Fruit fly (Drosophila melanogaster) whole organism, prepupa: Measurements from ENCODE around the gene CG9592.

Source experiments
- Blimp-1 ChIP-seq: fragments of 200-800 bp; sonication (Bioruptor generic); optimal IDR thresholded peaks from 3 replicates; lab custom pipeline; 2017; ENCODE audit warnings: missing biosample characterization, missing genetic modification characterization, mild to moderate bottlenecking, moderate library complexity, missing genetic modification reagents
- CG10631 ChIP-seq: fragments of 200-800 bp; sonication (Bioruptor generic); optimal IDR thresholded peaks from 2 replicates; lab custom pipeline; 2016; ENCODE audit warnings: missing biosample characterization, missing genetic modification characterization
- CG10669 ChIP-seq: fragments of 200-800 bp; sonication (Bioruptor generic); optimal IDR thresholded peaks from 3 replicates; lab custom pipeline; 2018; ENCODE audit warnings: missing biosample characterization, mild to moderate bottlenecking, missing genetic modification characterization, moderate library complexity
- CG11902 ChIP-seq: fragments of 200-800 bp; sonication (Bioruptor generic); optimal IDR thresholded peaks from 3 replicates; lab custom pipeline; 2016; ENCODE audit warnings: missing biosample characterization, missing genetic modification characterization
- CG15336 ChIP-seq: fragments of 200-800 bp; sonication (Bioruptor generic); IDR thresholded peaks from 2 replicates; pipeline ENCODE4 v1.3.6; 2022; ENCODE audit warnings: missing biosample characterization, missing genetic modification characterization
- CG1621 ChIP-seq: fragments of 200-800 bp; sonication (Bioruptor generic); optimal IDR thresholded peaks from 3 replicates; lab custom pipeline; 2018; ENCODE audit warnings: missing biosample characterization, mild to moderate bottlenecking, missing genetic modification characterization
- CG16779 ChIP-seq: fragments of 200-800 bp; sonication (Bioruptor generic); optimal IDR thresholded peaks from 3 replicates; lab custom pipeline; 2017; ENCODE audit warnings: missing biosample characterization, mild to moderate bottlenecking, missing genetic modification characterization
- CG3032 ChIP-seq: fragments of 200-800 bp; optimal IDR thresholded peaks from 2 replicates; lab custom pipeline; 2019; ENCODE audit warnings: missing biosample characterization, mild to moderate bottlenecking, missing genetic modification characterization, moderate library complexity
- CG32006 ChIP-seq: fragments of 200-800 bp; sonication (Bioruptor generic); optimal IDR thresholded peaks from 3 replicates; lab custom pipeline; 2017; ENCODE audit warnings: missing biosample characterization, mild to moderate bottlenecking, missing genetic modification characterization
- CG34406 ChIP-seq: fragments of 200-800 bp; sonication (Bioruptor generic); optimal IDR thresholded peaks from 3 replicates; lab custom pipeline; 2016; ENCODE audit warnings: missing biosample characterization, missing genetic modification characterization
- CG3919 ChIP-seq: fragments of 200-800 bp; sonication (Bioruptor generic); optimal IDR thresholded peaks from 3 replicates; lab custom pipeline; 2016; ENCODE audit warnings: missing biosample characterization, missing genetic modification characterization
- CG4318 ChIP-seq: fragments of 200-800 bp; sonication (Bioruptor generic); optimal IDR thresholded peaks from 3 replicates; lab custom pipeline; 2017; ENCODE audit warnings: missing biosample characterization, mild to moderate bottlenecking, missing genetic modification characterization
- CG6163 ChIP-seq: fragments of 200-800 bp; sonication (Bioruptor generic); IDR thresholded peaks from 3 replicates; pipeline ENCODE4 v1.3.6; 2022; ENCODE audit warnings: missing biosample characterization, missing genetic modification characterization
- CG6792 ChIP-seq: fragments of 200-800 bp; sonication (Bioruptor generic); optimal IDR thresholded peaks from 3 replicates; lab custom pipeline; 2016; ENCODE audit warnings: missing biosample characterization, missing genetic modification characterization
- CG6854 ChIP-seq: fragments of 200-800 bp; sonication (Bioruptor generic); optimal IDR thresholded peaks from 2 replicates; lab custom pipeline; 2017; ENCODE audit warnings: missing biosample characterization, mild to moderate bottlenecking, missing genetic modification characterization
- CG7368 ChIP-seq: fragments of 200-800 bp; sonication (Bioruptor generic); optimal IDR thresholded peaks from 3 replicates; lab custom pipeline; 2016; ENCODE audit warnings: missing biosample characterization, missing genetic modification characterization
- CG8119 ChIP-seq: fragments of 200-800 bp; sonication (Bioruptor generic); IDR thresholded peaks from 3 replicates; pipeline ENCODE4 v1.3.6; 2022; ENCODE audit warnings: missing biosample characterization, missing genetic modification characterization
- CG9139 ChIP-seq: fragments of 200-800 bp; sonication (Bioruptor generic); optimal IDR thresholded peaks from 3 replicates; lab custom pipeline; 2017; ENCODE audit warnings: missing biosample characterization, mild to moderate bottlenecking, missing genetic modification characterization
- Eip75B ChIP-seq: fragments of 200-800 bp; sonication (Bioruptor generic); optimal IDR thresholded peaks from 3 replicates; lab custom pipeline; 2016; ENCODE audit warnings: missing biosample characterization, missing genetic modification characterization
- Eip78C ChIP-seq: fragments of 200-800 bp; sonication (Bioruptor generic); peaks from one replicate; lab custom pipeline; 2016; ENCODE audit warnings: missing biosample characterization, missing genetic modification characterization
- Eip93F ChIP-seq: fragments of 200-800 bp; sonication (Bioruptor generic); optimal IDR thresholded peaks from 2 replicates; lab custom pipeline; 2016; ENCODE audit warnings: missing biosample characterization, mild to moderate bottlenecking, missing genetic modification characterization
- Ets96B ChIP-seq: fragments of 200-800 bp; optimal IDR thresholded peaks from 2 replicates; lab custom pipeline; 2019; ENCODE audit warnings: missing biosample characterization, mild to moderate bottlenecking, missing genetic modification characterization, moderate library complexity
- Gug ChIP-seq: fragments of 200-800 bp; sonication (Bioruptor generic); IDR thresholded peaks from 2 replicates; pipeline ENCODE4 v1.3.6; 2022; ENCODE audit warnings: missing biosample characterization, missing genetic modification characterization
- Hr38 ChIP-seq: sonication (Bioruptor generic); optimal IDR thresholded peaks from 2 replicates; lab custom pipeline; 2016; ENCODE audit warnings: missing biosample characterization, missing genetic modification characterization
- Hr4 ChIP-seq: fragments of 200-800 bp; sonication (Bioruptor generic); optimal IDR thresholded peaks from 3 replicates; lab custom pipeline; 2016; ENCODE audit warnings: missing biosample characterization, missing genetic modification characterization
- Lpt ChIP-seq: fragments of 200-800 bp; sonication (Bioruptor generic); optimal IDR thresholded peaks from 3 replicates; lab custom pipeline; 2016; ENCODE audit warnings: missing biosample characterization, missing genetic modification characterization
- Met ChIP-seq: fragments of 200-800 bp; sonication (Bioruptor generic); optimal IDR thresholded peaks from 3 replicates; lab custom pipeline; 2016; ENCODE audit warnings: missing biosample characterization, missing genetic modification characterization
- OdsH ChIP-seq: fragments of 200-800 bp; sonication (Bioruptor generic); optimal IDR thresholded peaks from 3 replicates; lab custom pipeline; 2016; ENCODE audit warnings: missing biosample characterization, missing genetic modification characterization
- Smox ChIP-seq: fragments of 200-800 bp; sonication (Bioruptor generic); optimal IDR thresholded peaks from 3 replicates; lab custom pipeline; 2016; ENCODE audit warnings: missing biosample characterization, missing genetic modification characterization
- Sox102F ChIP-seq: fragments of 200-800 bp; sonication (Bioruptor generic); optimal IDR thresholded peaks from 2 replicates; lab custom pipeline; 2016; ENCODE audit warnings: missing biosample characterization, mild to moderate bottlenecking, missing genetic modification characterization
- achi ChIP-seq: fragments of 200-800 bp; sonication (Bioruptor generic); optimal IDR thresholded peaks from 3 replicates; lab custom pipeline; 2016; ENCODE audit warnings: missing biosample characterization, missing genetic modification characterization
- acj6 ChIP-seq: fragments of 200-800 bp; sonication (Bioruptor generic); optimal IDR thresholded peaks from 3 replicates; lab custom pipeline; 2016; ENCODE audit warnings: missing biosample characterization, missing genetic modification characterization
- cyc ChIP-seq: fragments of 200-800 bp; sonication (Bioruptor generic); optimal IDR thresholded peaks from 3 replicates; lab custom pipeline; 2016; ENCODE audit warnings: missing biosample characterization, missing genetic modification characterization
- dac ChIP-seq: fragments of 200-800 bp; sonication (Bioruptor generic); optimal IDR thresholded peaks from 2 replicates; lab custom pipeline; 2017; ENCODE audit warnings: missing biosample characterization, mild to moderate bottlenecking, missing genetic modification characterization
- eg ChIP-seq: fragments of 200-800 bp; sonication (Bioruptor generic); IDR thresholded peaks from 3 replicates; pipeline ENCODE4 v1.3.6; 2022; ENCODE audit warnings: missing biosample characterization, missing genetic modification characterization
- esn ChIP-seq: fragments of 200-800 bp; sonication (Bioruptor generic); optimal IDR thresholded peaks from 2 replicates; lab custom pipeline; 2016; ENCODE audit warnings: missing biosample characterization, mild to moderate bottlenecking, missing genetic modification characterization, moderate library complexity
- fd59A ChIP-seq: fragments of 200-800 bp; sonication (Bioruptor generic); optimal IDR thresholded peaks from 2 replicates; lab custom pipeline; 2017; ENCODE audit warnings: missing biosample characterization, mild to moderate bottlenecking, missing genetic modification characterization, missing genetic modification reagents
- fd85E ChIP-seq: fragments of 200-800 bp; sonication (Bioruptor generic); optimal IDR thresholded peaks from 3 replicates; lab custom pipeline; 2016; ENCODE audit warnings: missing biosample characterization, missing genetic modification characterization
- pdm3 ChIP-seq: fragments of 200-800 bp; sonication (Bioruptor generic); optimal IDR thresholded peaks from 3 replicates; lab custom pipeline; 2016; ENCODE audit warnings: missing biosample characterization, missing genetic modification characterization
- salr ChIP-seq, 2 experiments: fragments of 200-800 bp; sonication (Bioruptor generic); optimal IDR thresholded peaks; 3 replicates each; lab custom pipeline; 2016 to 2018; ENCODE audit warnings: missing biosample characterization in 2 of 2, missing genetic modification characterization in 2 of 2, mild to moderate bottlenecking in 1 of 2
- spab ChIP-seq: fragments of 200-800 bp; sonication (Bioruptor generic); optimal IDR thresholded peaks from 2 replicates; lab custom pipeline; 2017; ENCODE audit warnings: missing biosample characterization, mild to moderate bottlenecking, missing genetic modification characterization, missing genetic modification reagents
- topi ChIP-seq: fragments of 200-800 bp; sonication (Bioruptor generic); optimal IDR thresholded peaks from 3 replicates; lab custom pipeline; 2016; ENCODE audit warnings: missing biosample characterization, missing genetic modification characterization

Gene CG9592

DNA sequence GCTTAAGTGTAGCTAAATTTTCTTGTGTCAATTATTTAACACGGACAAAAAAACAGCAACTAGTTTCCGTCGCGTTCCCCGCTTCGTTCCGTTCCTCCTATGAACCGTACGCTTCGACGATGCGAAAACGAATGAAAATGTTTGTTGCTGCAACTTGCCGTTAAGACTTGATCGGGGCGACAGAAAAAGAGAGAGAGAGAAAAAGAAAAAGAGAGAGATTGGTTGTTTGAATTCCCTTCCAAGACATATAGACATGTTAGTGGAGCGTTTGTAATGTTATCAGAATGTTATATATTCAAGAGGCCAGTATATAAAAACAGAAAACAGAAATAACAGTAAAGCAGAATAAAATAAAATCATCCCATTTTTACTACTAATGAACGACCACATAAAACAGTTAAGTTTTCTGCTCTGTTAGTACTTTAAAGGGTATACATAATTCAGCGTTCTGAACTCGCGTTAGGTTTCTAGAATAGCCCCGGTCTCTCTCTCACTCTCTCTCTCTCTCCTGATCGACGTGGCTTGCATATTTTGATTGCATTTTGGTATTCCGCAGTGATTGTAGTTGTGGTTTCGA is 33.3 kb downstream of the CG9592 start, which contains the start of gene Gbs-70E (continued):
- peak; percentile 88 for TF ChIP-seq CG6163 (GFP tag; lab: Robert Waterston, UW)
- TF ChIP-seq Hr38 = no peak
- TF ChIP-seq dac = peak; percentile 70
- peak; percentile 73 to 90 for TF ChIP-seq salr (GFP tag; optimal IDR thresholded peaks at IDR 0.05; lab: Kevin White, UChicago)
- TF ChIP-seq CG4318 = peak; percentile 71
- peak; percentile 98 for TF ChIP-seq esn (GFP tag; lab: Kevin White, UChicago)
- TF ChIP-seq pdm3 = peak; percentile 95
- peak; percentile 96 for TF ChIP-seq CG15336 (GFP tag; lab: Robert Waterston, UW)
- peak; percentile 96 for TF ChIP-seq topi (GFP tag; lab: Kevin White, UChicago)
- TF ChIP-seq CG11902 (GFP tag; lab: Kevin White, UChicago) = peak; percentile 81
- peak; percentile 94 for TF ChIP-seq Smox (GFP tag; lab: Kevin White, UChicago)
- peak; percentile 91 for TF ChIP-seq Ets96B (tag; lab: Kevin White, UChicago)
- TF ChIP-seq Blimp-1 (GFP tag; lab: Kevin White, UChicago) = peak; percentile 83
- TF ChIP-seq CG6854 = peak; percentile 96
- peak; percentile 93 for TF ChIP-seq achi (GFP tag; lab: Kevin White, UChicago)
- TF ChIP-seq Eip75B (GFP tag; lab: Kevin White, UChicago) = peak; percentile 97
- peak; percentile 94 for TF ChIP-seq CG8119 (GFP tag; lab: Robert Waterston, UW)

DNA sequence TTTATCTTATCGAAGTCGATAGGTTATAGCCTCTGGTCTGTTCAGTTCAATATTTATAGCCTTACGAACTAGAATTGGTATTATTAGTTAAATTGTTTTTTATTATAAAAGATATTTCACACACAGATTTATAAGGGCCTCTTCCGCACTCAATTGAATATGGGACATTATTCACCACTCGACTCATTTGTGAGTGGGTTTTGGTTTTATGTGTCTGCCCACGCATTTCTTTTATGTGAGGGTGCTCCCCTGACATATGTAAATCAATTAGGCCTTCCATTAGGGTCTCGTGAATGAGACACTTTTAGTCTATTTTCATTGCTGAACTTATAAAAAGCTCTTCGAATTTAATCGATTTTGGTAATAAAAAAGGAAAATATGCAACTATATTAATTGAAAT is 34.0 kb downstream of the CG9592 start:
- TF ChIP-seq CG3919 (GFP tag; lab: Kevin White, UChicago) (no peak), Met (GFP tag; lab: Kevin White, UChicago) (no peak), CG9139 (GFP tag; lab: Kevin White, UChicago) (no peak), CG34406 (GFP tag; lab: Kevin White, UChicago) (no peak)

DNA sequence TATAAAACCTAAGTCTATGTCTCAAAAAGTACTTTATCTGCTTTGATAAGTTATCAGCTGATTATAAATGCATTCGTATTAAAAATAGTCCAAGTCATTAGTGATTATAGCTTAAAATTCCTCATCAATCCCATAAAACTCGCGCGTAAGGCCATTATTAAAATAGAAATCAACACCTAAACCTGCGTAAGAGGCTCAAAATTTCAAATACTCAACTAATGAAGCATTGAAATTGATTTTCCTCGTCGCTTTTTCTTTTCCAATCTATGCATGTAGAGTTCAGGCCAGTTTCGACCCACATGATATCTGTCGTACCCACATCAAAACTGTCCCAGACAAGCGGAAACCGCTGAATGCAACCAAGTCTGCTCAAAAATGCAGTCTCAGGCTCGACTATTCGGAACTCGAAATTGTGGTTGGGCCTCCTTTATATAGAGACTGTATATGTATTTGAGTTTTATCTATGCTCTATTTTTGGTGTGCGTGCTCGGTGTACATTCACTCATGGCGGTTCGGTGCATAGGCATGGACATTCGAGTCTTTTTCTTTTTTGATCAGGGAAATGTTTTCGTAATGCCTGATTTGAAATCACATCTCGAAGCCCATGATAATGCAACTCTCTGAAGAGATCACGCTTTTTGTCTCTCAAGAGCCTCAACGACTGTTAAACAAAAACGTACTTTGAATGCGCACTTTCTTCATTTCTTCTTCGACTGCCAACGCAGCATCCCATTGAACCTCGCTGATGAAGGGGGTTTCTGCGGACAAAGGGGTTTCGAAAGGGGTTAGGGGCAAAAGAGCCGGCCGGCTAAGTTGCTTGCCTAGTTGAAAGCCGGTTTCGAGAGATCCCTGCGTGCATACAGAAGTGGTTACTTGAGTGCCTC is 34.7 kb downstream of the CG9592 start:
- TF ChIP-seq Gug (no peak), Hr38 (no peak), Smox (GFP tag; lab: Kevin White, UChicago) (no peak), CG6792 (GFP tag; lab: Kevin White, UChicago) (no peak), CG15336 (GFP tag; lab: Robert Waterston, UW) (no peak), CG9139 (GFP tag; lab: Kevin White, UChicago) (no peak), CG6854 (no peak), Eip93F (GFP tag; lab: Kevin White, UChicago) (no peak), CG10669 (no peak), Hr4 (GFP tag; lab: Kevin White, UChicago) (no peak), topi (GFP tag; lab: Kevin White, UChicago) (no peak), spab (GFP tag; lab: Kevin White, UChicago) (no peak), CG3032 (tag; lab: Kevin White, UChicago) (no peak), fd59A (GFP tag; lab: Kevin White, UChicago) (no peak)

DNA sequence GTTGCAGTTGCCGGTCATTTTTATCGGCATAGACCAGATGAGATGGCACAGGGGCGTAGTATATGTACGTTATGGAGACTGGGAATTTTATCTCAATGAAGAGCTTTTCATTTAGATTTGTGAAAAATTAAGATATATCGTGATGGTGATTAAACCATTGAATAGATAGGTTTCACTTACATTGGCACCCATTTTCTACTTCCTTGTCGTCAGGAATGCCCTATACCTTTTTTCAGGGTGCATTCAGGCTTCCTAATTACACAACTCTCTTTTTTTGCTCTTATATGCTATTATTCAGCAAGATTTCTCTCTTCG is 35.3 kb downstream of the CG9592 start:
- TF ChIP-seq topi (GFP tag; lab: Kevin White, UChicago) (peak; percentile 80), acj6 (GFP tag; lab: Kevin White, UChicago) (peak; percentile 96), OdsH (GFP tag; lab: Kevin White, UChicago) (peak; percentile 96), CG9139 (GFP tag; lab: Kevin White, UChicago) (peak; percentile 95), Sox102F (GFP tag; lab: Kevin White, UChicago) (peak; percentile 54), Met (GFP tag; lab: Kevin White, UChicago) (peak; percentile 61), CG32006 (peak; percentile 94), Hr38 (no peak), CG7368 (GFP tag; lab: Kevin White, UChicago) (peak; percentile 93), cyc (GFP tag; lab: Kevin White, UChicago) (peak; percentile 63), fd85E (GFP tag; lab: Kevin White, UChicago) (peak; percentile 80), Blimp-1 (GFP tag; lab: Kevin White, UChicago) (peak; percentile 10), CG10631 (peak; percentile 98), CG1621 (tag; lab: Kevin White, UChicago) (peak; percentile 98), CG6792 (GFP tag; lab: Kevin White, UChicago) (peak; percentile 93), CG3919 (GFP tag; lab: Kevin White, UChicago) (peak; percentile 98), pdm3 (peak; percentile 94), salr (GFP tag; optimal IDR thresholded peaks at IDR 0.05; lab: Kevin White, UChicago) (peak; percentile 92 to 96), Gug (peak; percentile 87), Lpt (GFP tag; lab: Kevin White, UChicago) (peak; percentile 95), CG16779 (peak; percentile 95), Eip75B (GFP tag; lab: Kevin White, UChicago) (peak; percentile 97), eg (GFP tag; lab: Robert Waterston, UW) (peak; percentile 92), Eip78C (peak; percentile 99)
